Fruit fly (Drosophila melanogaster) whole organism, pupa: ENCODE results near the gene CG42854.

Experiments
- CG10348 ChIP-seq: fragments of 200-800 bp; sonication (Bioruptor generic); IDR thresholded peaks from 2 replicates; pipeline ENCODE4 v1.3.6; 2022; ENCODE audit warnings: missing biosample characterization, missing genetic modification characterization
- CG12605 ChIP-seq: fragments of 200-800 bp; sonication (Bioruptor generic); IDR thresholded peaks from 2 replicates; pipeline ENCODE4 v1.3.6; 2022; ENCODE audit warnings: missing biosample characterization, missing genetic modification characterization
- CG13204 ChIP-seq: fragments of 200-800 bp; sonication (Bioruptor generic); optimal IDR thresholded peaks from 2 replicates; lab custom pipeline; 2018; ENCODE audit warnings: missing biosample characterization, mild to moderate bottlenecking, missing genetic modification characterization, moderate library complexity
- CG14655 ChIP-seq: fragments of 200-800 bp; sonication (Bioruptor generic); optimal IDR thresholded peaks from 3 replicates; lab custom pipeline; 2017; ENCODE audit warnings: mild to moderate bottlenecking, missing biosample characterization, missing genetic modification reagents, missing genetic modification characterization
- CG15710 ChIP-seq: fragments of 200-800 bp; sonication (Bioruptor generic); optimal IDR thresholded peaks from 2 replicates; lab custom pipeline; 2018; ENCODE audit warnings: missing biosample characterization, mild to moderate bottlenecking, missing genetic modification characterization, moderate library complexity
- CG17806 ChIP-seq: fragments of 200-800 bp; sonication (Bioruptor generic); optimal IDR thresholded peaks from 2 replicates; lab custom pipeline; 2018; ENCODE audit warnings: missing biosample characterization, mild to moderate bottlenecking, missing genetic modification characterization, moderate library complexity
- CG32121 ChIP-seq: fragments of 200-800 bp; sonication (Bioruptor generic); IDR thresholded peaks from 2 replicates; pipeline ENCODE4 v1.3.6; 2022; ENCODE audit warnings: missing biosample characterization, missing genetic modification characterization
- CG34367 ChIP-seq: fragments of 200-800 bp; sonication (Bioruptor generic); optimal IDR thresholded peaks from 2 replicates; lab custom pipeline; 2018; ENCODE audit warnings: missing biosample characterization, mild to moderate bottlenecking, missing genetic modification characterization
- CG4496 ChIP-seq: fragments of 200-800 bp; sonication (Bioruptor generic); IDR thresholded peaks from 3 replicates; pipeline ENCODE4 v1.3.6; 2022; ENCODE audit warnings: missing biosample characterization, missing genetic modification characterization
- CG8159 ChIP-seq: fragments of 200-800 bp; sonication (Bioruptor generic); optimal IDR thresholded peaks from 3 replicates; lab custom pipeline; 2018; ENCODE audit warnings: missing biosample characterization, mild to moderate bottlenecking, missing genetic modification characterization, moderate library complexity
- CG8301 ChIP-seq: fragments of 200-800 bp; sonication (Bioruptor generic); optimal IDR thresholded peaks from 2 replicates; lab custom pipeline; 2018; ENCODE audit warnings: missing biosample characterization, mild to moderate bottlenecking, missing genetic modification characterization
- CG9948 ChIP-seq: fragments of 200-800 bp; sonication (Bioruptor generic); optimal IDR thresholded peaks from 2 replicates; lab custom pipeline; 2018; ENCODE audit warnings: missing biosample characterization, mild to moderate bottlenecking, missing genetic modification characterization, moderate library complexity
- D1 ChIP-seq: fragments of 200-800 bp; sonication (Bioruptor generic); optimal IDR thresholded peaks from 2 replicates; lab custom pipeline; 2018; ENCODE audit warnings: missing biosample characterization, mild to moderate bottlenecking, missing genetic modification characterization, moderate library complexity
- EcR ChIP-seq: fragments of 200-800 bp; sonication (Bioruptor generic); optimal IDR thresholded peaks from 3 replicates; lab custom pipeline; 2019; ENCODE audit warnings: missing biosample characterization, missing genetic modification characterization, mild to moderate bottlenecking, moderate library complexity, missing genetic modification reagents
- Ets98B ChIP-seq: fragments of 200-800 bp; sonication (Bioruptor generic); IDR thresholded peaks from 2 replicates; pipeline ENCODE4 v1.3.6; 2022; ENCODE audit warnings: missing biosample characterization, missing genetic modification characterization
- Pif1A ChIP-seq: fragments of 200-800 bp; sonication (Bioruptor generic); optimal IDR thresholded peaks from 3 replicates; lab custom pipeline; 2016; ENCODE audit warnings: missing biosample characterization, missing genetic modification characterization
- Pif1B ChIP-seq: fragments of 200-800 bp; sonication (Bioruptor generic); optimal IDR thresholded peaks from 3 replicates; lab custom pipeline; 2016; ENCODE audit warnings: missing biosample characterization, missing genetic modification characterization
- Snoo ChIP-seq: fragments of 200-800 bp; sonication (Bioruptor generic); optimal IDR thresholded peaks from 3 replicates; lab custom pipeline; 2017; ENCODE audit warnings: missing biosample characterization, mild to moderate bottlenecking, missing genetic modification characterization, inconsistent platforms
- fd96Ca ChIP-seq: fragments of 200-800 bp; sonication (Bioruptor generic); IDR thresholded peaks from 3 replicates; pipeline ENCODE4 v1.3.6; 2022; ENCODE audit warnings: missing biosample characterization, missing genetic modification characterization
- gl ChIP-seq: fragments of 200-800 bp; sonication (Bioruptor generic); optimal IDR thresholded peaks from 2 replicates; lab custom pipeline; 2018; ENCODE audit warnings: missing biosample characterization, mild to moderate bottlenecking, missing genetic modification characterization
- rn ChIP-seq: fragments of 200-800 bp; sonication (Bioruptor generic); IDR thresholded peaks from 2 replicates; pipeline ENCODE4 v1.3.6; 2022; ENCODE audit warnings: missing biosample characterization, missing genetic modification characterization

Gene CG42854

DNA sequence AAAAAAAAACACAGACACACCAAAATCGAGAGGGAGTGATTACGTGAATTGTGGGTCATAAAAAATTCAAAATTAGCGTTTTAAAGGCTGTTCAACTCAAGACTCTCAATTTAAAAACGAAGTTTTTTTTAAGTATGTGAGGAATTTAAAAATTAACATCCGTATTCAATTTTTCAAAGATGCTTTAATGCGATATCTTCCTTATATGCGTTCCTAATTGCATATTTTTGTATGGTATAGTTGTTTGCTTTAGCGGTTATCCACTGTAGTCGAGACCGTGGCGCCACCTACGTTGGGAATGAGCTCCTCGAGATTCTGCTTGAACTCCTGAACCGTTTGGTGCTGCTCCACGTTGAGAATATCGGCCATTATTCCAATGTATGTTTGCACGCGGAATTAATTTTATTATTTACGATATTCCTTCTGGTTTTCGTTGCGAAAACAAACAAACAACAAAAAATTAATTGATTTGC is 44.2 kb upstream of the CG42854 start:
- TF ChIP-seq gl (tag; lab: Kevin White, UChicago): no peak
- TF ChIP-seq Ets98B (GFP tag; lab: Robert Waterston, UW): no peak
- no peak for TF ChIP-seq CG9948
- TF ChIP-seq Pif1B (GFP tag; lab: Kevin White, UChicago): no peak
- no peak for TF ChIP-seq D1 (tag; lab: Kevin White, UChicago)
- TF ChIP-seq Snoo (tag; lab: Kevin White, UChicago): no peak
- TF ChIP-seq Pif1A (GFP tag; lab: Kevin White, UChicago): no peak
- TF ChIP-seq CG8159 (tag; lab: Kevin White, UChicago): peak; percentile 16

- TF ChIP-seq CG4496 (GFP tag; lab: Robert Waterston, UW) (no peak), CG9948 (no peak), CG13204 (GFP tag; lab: Kevin White, UChicago) (no peak), CG14655 (GFP tag; lab: Kevin White, UChicago) (no peak), Ets98B (GFP tag; lab: Robert Waterston, UW) (no peak), CG17806 (no peak)
- TF ChIP-seq, all 21 proteins: peak for 0
Observed at dm6 chrX:17290154-17290959, 43.5 kb upstream of the CG42854 start.

dm6 chrX:17289225-17289624 is 42.4 kb upstream of the CG42854 start:
- no peak for TF ChIP-seq CG8159 (tag; lab: Kevin White, UChicago)
- TF ChIP-seq rn (GFP tag; lab: Robert Waterston, UW): no peak
- no peak for TF ChIP-seq CG14655 (GFP tag; lab: Kevin White, UChicago)
- no peak for TF ChIP-seq CG8301 (tag; lab: Kevin White, UChicago)
- no peak for TF ChIP-seq CG17806
- no peak for TF ChIP-seq Pif1B (GFP tag; lab: Kevin White, UChicago)
- TF ChIP-seq, all 21 proteins: peak for 0

DNA sequence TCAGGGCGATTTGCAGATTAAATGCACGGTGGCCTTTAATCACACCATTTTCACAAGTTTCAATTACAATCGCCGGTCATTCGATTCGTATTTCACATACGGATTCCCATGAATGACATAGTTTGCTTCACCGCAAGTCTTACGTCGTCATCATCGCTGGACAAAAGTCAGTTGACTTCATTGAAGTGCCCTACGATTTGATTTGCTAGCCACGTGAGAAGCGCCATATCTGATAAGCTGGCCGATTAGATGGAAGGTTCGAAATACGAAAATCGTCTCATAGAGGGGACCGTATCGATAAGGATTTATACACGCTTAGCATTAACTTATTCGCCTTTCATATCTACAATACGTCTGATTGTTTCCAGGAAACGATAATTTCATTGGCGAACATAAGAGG is 38.3 kb upstream of the CG42854 start:
- TF ChIP-seq Pif1A (GFP tag; lab: Kevin White, UChicago) (no peak), EcR (GFP tag; lab: Kevin White, UChicago) (no peak), CG34367 (tag; lab: Kevin White, UChicago) (no peak), CG17806 (no peak), CG12605 (GFP tag; lab: Robert Waterston, UW) (no peak), Snoo (tag; lab: Kevin White, UChicago) (no peak), CG10348 (GFP tag; lab: Robert Waterston, UW) (no peak), CG4496 (GFP tag; lab: Robert Waterston, UW) (no peak), CG8159 (tag; lab: Kevin White, UChicago) (no peak), rn (GFP tag; lab: Robert Waterston, UW) (no peak), CG8301 (tag; lab: Kevin White, UChicago) (no peak), fd96Ca (no peak), CG14655 (GFP tag; lab: Kevin White, UChicago) (no peak), CG15710 (tag; lab: Kevin White, UChicago) (no peak)

dm6 chrX:17284400-17284799 is 37.6 kb upstream of the CG42854 start, which contains the start of gene CG8661:
CG8661 (minus strand) TSS chrX:17284500.
- no peak for TF ChIP-seq Snoo (tag; lab: Kevin White, UChicago)
- TF ChIP-seq EcR (GFP tag; lab: Kevin White, UChicago): no peak
- no peak for TF ChIP-seq CG13204 (GFP tag; lab: Kevin White, UChicago)
- no peak for TF ChIP-seq CG17806
- TF ChIP-seq CG12605 (GFP tag; lab: Robert Waterston, UW): no peak
- no peak for TF ChIP-seq CG8301 (tag; lab: Kevin White, UChicago)
- no peak for TF ChIP-seq Pif1A (GFP tag; lab: Kevin White, UChicago)
- no peak for TF ChIP-seq CG4496 (GFP tag; lab: Robert Waterston, UW)
- no peak for TF ChIP-seq CG8159 (tag; lab: Kevin White, UChicago)
- TF ChIP-seq CG15710 (tag; lab: Kevin White, UChicago): no peak
- no peak for TF ChIP-seq Pif1B (GFP tag; lab: Kevin White, UChicago)
- TF ChIP-seq rn (GFP tag; lab: Robert Waterston, UW): no peak
- no peak for TF ChIP-seq gl (tag; lab: Kevin White, UChicago)
- TF ChIP-seq CG34367 (tag; lab: Kevin White, UChicago): no peak

DNA sequence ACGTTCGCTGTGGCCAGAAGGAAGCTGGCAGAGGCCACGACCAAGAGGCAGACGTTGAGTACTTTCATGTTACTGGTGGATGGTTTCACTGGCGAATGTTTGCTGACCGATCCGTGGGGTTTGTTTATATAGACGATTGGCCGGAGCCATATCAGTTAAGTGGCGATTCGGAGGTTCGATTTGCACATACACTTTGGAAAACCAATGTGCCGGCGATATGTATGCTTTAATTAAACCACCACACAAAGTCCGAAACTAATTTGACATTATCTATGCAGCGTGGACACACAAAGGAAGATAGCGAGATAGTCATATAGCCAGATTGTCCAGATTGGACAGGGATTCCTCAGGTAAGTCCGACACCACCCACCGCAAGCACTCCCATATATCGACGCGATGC is 35.8 kb upstream of the CG42854 start, which contains the start of gene CG8664:
Gene CG8664 (minus strand): TSS at position 101 of the 400 bp plus-strand sequence.
- TF ChIP-seq CG10348 (GFP tag; lab: Robert Waterston, UW) (no peak), CG13204 (GFP tag; lab: Kevin White, UChicago) (no peak), EcR (GFP tag; lab: Kevin White, UChicago) (no peak), Ets98B (GFP tag; lab: Robert Waterston, UW) (no peak), Snoo (tag; lab: Kevin White, UChicago) (no peak), fd96Ca (no peak), rn (GFP tag; lab: Robert Waterston, UW) (no peak), CG32121 (no peak), CG14655 (GFP tag; lab: Kevin White, UChicago) (no peak), CG34367 (tag; lab: Kevin White, UChicago) (no peak), CG9948 (no peak), CG12605 (GFP tag; lab: Robert Waterston, UW) (no peak), CG4496 (GFP tag; lab: Robert Waterston, UW) (no peak)
